Worm (Caenorhabditis elegans) whole organism, young adult: ENCODE results near the gene C36E8.6.

Experiments used
- C06A6.2 ChIP-seq: fragments of 200-800 bp; sonication (Bioruptor generic); conservative IDR thresholded peaks from 2 replicates; pipeline ENCODE4 v1.3.6; 2022; ENCODE audit warnings: missing genetic modification characterization, missing compliant biosample characterization
- F10E7.11 ChIP-seq: sonication (generic microtip); optimal IDR thresholded peaks from 2 replicates; lab custom pipeline; 2017; ENCODE audit warnings: mild to moderate bottlenecking, missing genetic modification characterization, moderate library complexity, missing compliant biosample characterization
- F52B5.7 ChIP-seq: sonication (generic microtip); optimal IDR thresholded peaks from 2 replicates; lab custom pipeline; 2016; ENCODE audit warnings: mild to moderate bottlenecking, missing genetic modification characterization, missing compliant biosample characterization
- Y56A3A.18 ChIP-seq: fragments of 200-800 bp; sonication (Bioruptor generic); IDR thresholded peaks from 2 replicates; pipeline ENCODE4 v1.3.6; 2022; ENCODE audit warnings: missing genetic modification reagents, missing genetic modification characterization, missing compliant biosample characterization
- ceh-27 ChIP-seq: fragments of 200-800 bp; sonication (Bioruptor generic); optimal IDR thresholded peaks from 2 replicates; lab custom pipeline; 2018; ENCODE audit warnings: mild to moderate bottlenecking, missing genetic modification characterization, moderate library complexity, missing compliant biosample characterization
- let-607 ChIP-seq, 2 experiments: fragments of 200-800 bp in 1 of 2; sonication (Bioruptor generic) in 1 of 2; sonication (generic microtip) in 1 of 2; optimal IDR thresholded peaks; 2 replicates each; lab custom pipeline; 2016 to 2018; ENCODE audit warnings: mild to moderate bottlenecking in 2 of 2, missing compliant biosample characterization in 2 of 2, missing genetic modification characterization in 2 of 2, moderate library complexity in 2 of 2, missing genotype in 1 of 2
- madf-8 ChIP-seq: fragments of 200-800 bp; sonication (Bioruptor generic); conservative IDR thresholded peaks from 2 replicates; pipeline ENCODE4 v1.3.6; 2022; ENCODE audit warnings: missing genetic modification reagents, missing genetic modification characterization, missing compliant biosample characterization
- sdz-38 ChIP-seq: sonication (generic microtip); optimal IDR thresholded peaks from 2 replicates; lab custom pipeline; 2016; ENCODE audit warnings: missing genotype, missing genetic modification characterization, missing compliant biosample characterization
- snpc-1.1 ChIP-seq: sonication (generic microtip); optimal IDR thresholded peaks from 2 replicates; lab custom pipeline; 2017; ENCODE audit warnings: missing genetic modification characterization, mild to moderate bottlenecking, missing compliant biosample characterization, antibody characterized with exemption, moderate library complexity, missing genotype, missing genetic modification reagents; ENCODE audit not compliant: insufficient read depth
- sptf-2 ChIP-seq: fragments of 200-800 bp; sonication (Bioruptor generic); optimal IDR thresholded peaks from 2 replicates; lab custom pipeline; 2018; ENCODE audit warnings: mild to moderate bottlenecking, missing genetic modification characterization, missing compliant biosample characterization
- tbp1 ChIP-seq: fragments of 200-800 bp; sonication (Bioruptor generic); optimal IDR thresholded peaks from 2 replicates; lab custom pipeline; 2018; ENCODE audit warnings: mild to moderate bottlenecking, missing genetic modification characterization, missing compliant biosample characterization
- unc-130 ChIP-seq: sonication (generic microtip); optimal IDR thresholded peaks from 2 replicates; lab custom pipeline; 2016; ENCODE audit warnings: missing genetic modification reagents, missing genetic modification characterization, missing compliant biosample characterization
- ztf-22 ChIP-seq: fragments of 200-800 bp; sonication (Bioruptor generic); optimal IDR thresholded peaks from 2 replicates; lab custom pipeline; 2018; ENCODE audit warnings: mild to moderate bottlenecking, missing genetic modification characterization, moderate library complexity, missing compliant biosample characterization
- ztf-3 ChIP-seq: fragments of 200-800 bp; sonication (Bioruptor generic); optimal IDR thresholded peaks from 2 replicates; lab custom pipeline; 2018; ENCODE audit warnings: mild to moderate bottlenecking, missing genetic modification characterization, missing compliant biosample characterization

DNA sequence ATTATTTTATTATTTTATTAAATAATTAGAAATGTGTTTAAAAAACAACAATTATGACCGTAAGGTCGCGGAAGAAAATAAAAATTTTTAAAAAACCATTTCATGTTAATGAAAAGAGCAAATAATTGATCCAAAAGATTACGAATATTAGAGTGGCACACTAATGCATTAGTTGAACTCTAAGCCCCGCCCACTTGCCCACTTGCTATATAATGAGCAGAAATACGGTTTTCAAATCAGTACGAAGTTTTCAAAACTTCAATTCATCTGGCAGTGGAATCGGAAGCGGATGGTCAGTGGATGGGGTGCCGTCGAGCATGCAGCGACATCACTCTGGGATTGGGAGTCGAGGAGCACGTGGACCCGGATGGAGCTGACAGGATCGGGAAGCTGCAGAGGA is at the start of gene C36E8.6:
- TF ChIP-seq ceh-27 (GFP tag; lab: Kevin White, UChicago), result no peak
- no peak for TF ChIP-seq snpc-1.1
- TF ChIP-seq tbp1 (GFP tag; lab: Kevin White, UChicago), result no peak
- TF ChIP-seq sptf-2, result no peak
- TF ChIP-seq ztf-3, result no peak
- TF ChIP-seq let-607 (tag; optimal IDR thresholded peaks at IDR 0.05; lab: Kevin White, UChicago), result no peak
- TF ChIP-seq F10E7.11 (tag; lab: Kevin White, UChicago), result no peak
- TF ChIP-seq madf-8, result no peak
- no peak for TF ChIP-seq Y56A3A.18 (GFP tag; lab: Robert Waterston, UW)
- no peak for TF ChIP-seq sdz-38 (tag; lab: Kevin White, UChicago)
- no peak for TF ChIP-seq C06A6.2 (GFP tag; lab: Robert Waterston, UW)
- TF ChIP-seq F52B5.7 (tag; lab: Kevin White, UChicago), result no peak
- TF ChIP-seq ztf-22 (GFP tag; lab: Kevin White, UChicago), result no peak
- TF ChIP-seq unc-130 (GFP tag; lab: Kevin White, UChicago), result no peak
